Worm (Caenorhabditis elegans) whole organism, young adult: ENCODE results near the gene flp-15.

Experiments
- F52B5.7 ChIP-seq: sonication (generic microtip); optimal IDR thresholded peaks from 2 replicates; lab custom pipeline; 2016; ENCODE audit warnings: mild to moderate bottlenecking, missing genetic modification characterization, missing compliant biosample characterization
- Y67H2A.10 ChIP-seq: fragments of 200-800 bp; sonication (Bioruptor generic); conservative IDR thresholded peaks from 2 replicates; pipeline ENCODE4 v1.3.6; 2022; ENCODE audit warnings: missing genetic modification reagents, missing genetic modification characterization, missing compliant biosample characterization
- ZK185.1 ChIP-seq: sonication (generic microtip); optimal IDR thresholded peaks from 2 replicates; lab custom pipeline; 2016; ENCODE audit warnings: mild to moderate bottlenecking, missing genetic modification characterization, missing compliant biosample characterization; ENCODE audit not compliant: poor library complexity, severe bottlenecking
- ceh-40 ChIP-seq: fragments of 200-800 bp; sonication (Bioruptor generic); IDR thresholded peaks from 2 replicates; pipeline ENCODE4 v1.3.6; 2022; ENCODE audit warnings: missing genetic modification characterization, missing compliant biosample characterization
- egl-18 ChIP-seq: fragments of 200-800 bp; sonication (Bioruptor generic); IDR thresholded peaks from 2 replicates; pipeline ENCODE4 v1.3.6; 2022; ENCODE audit warnings: missing genetic modification reagents, missing genetic modification characterization, missing compliant biosample characterization
- madf-3 ChIP-seq: fragments of 200-800 bp; sonication (Bioruptor generic); IDR thresholded peaks from 2 replicates; pipeline ENCODE4 v1.3.6; 2022; ENCODE audit warnings: missing genetic modification reagents, missing genetic modification characterization, missing compliant biosample characterization
- madf-6 ChIP-seq: fragments of 200-800 bp; sonication (Bioruptor generic); IDR thresholded peaks from 2 replicates; pipeline ENCODE4 v1.3.6; 2022; ENCODE audit warnings: missing genetic modification reagents, missing genetic modification characterization, missing compliant biosample characterization
- nhr-90 ChIP-seq: sonication (generic microtip); optimal IDR thresholded peaks from 2 replicates; lab custom pipeline; 2016; ENCODE audit warnings: missing genotype, mild to moderate bottlenecking, missing genetic modification characterization, missing compliant biosample characterization
- snpc-4 ChIP-seq, 5 experiments: fragments of 150-350 bp in 1 of 5; sonication (generic microtip) in 4 of 5; optimal IDR thresholded peaks; 2 replicates each; lab custom pipeline; 2014 to 2018; ENCODE audit warnings: missing genetic modification characterization in 5 of 5, missing biosample characterization in 3 of 5, antibody characterized with exemption in 2 of 5, mild to moderate bottlenecking in 2 of 5, missing compliant biosample characterization in 2 of 5, missing genotype in 2 of 5, moderate library complexity in 2 of 5, missing genetic modification reagents in 1 of 5
- sptf-2 ChIP-seq: fragments of 200-800 bp; sonication (Bioruptor generic); optimal IDR thresholded peaks from 2 replicates; lab custom pipeline; 2018; ENCODE audit warnings: mild to moderate bottlenecking, missing genetic modification characterization, missing compliant biosample characterization
- tbx-9 ChIP-seq: sonication (generic microtip); optimal IDR thresholded peaks from 2 replicates; lab custom pipeline; 2016; ENCODE audit warnings: borderline replicate concordance, missing genetic modification characterization, inconsistent platforms, missing compliant biosample characterization

- TF ChIP-seq Y67H2A.10 (GFP tag; lab: Robert Waterston, UW) (no peak), egl-18 (no peak), snpc-4 (GFP tag; optimal IDR thresholded peaks at IDR 0.05; lab: Kevin White, UChicago) (no peak), snpc-4 (tag; optimal IDR thresholded peaks at IDR 0.05; lab: Kevin White, UChicago) (no peak), tbx-9 (tag; lab: Kevin White, UChicago) (no peak), madf-3 (0 out of 2 replicates have a peak, but pooled peaks have one; percentile 30), nhr-90 (tag; lab: Kevin White, UChicago) (no peak), sptf-2 (GFP tag; lab: Kevin White, UChicago) (no peak), madf-6 (GFP tag; lab: Robert Waterston, UW) (no peak), F52B5.7 (tag; lab: Kevin White, UChicago) (no peak), ZK185.1 (tag; lab: Kevin White, UChicago) (no peak), ceh-40 (GFP tag; lab: Robert Waterston, UW) (no peak)
Observed at ce11 chrIII:13621717-13622116, 45.9 kb downstream of the flp-15 start.
